Fruit fly (Drosophila melanogaster) whole organism, pupa: Measurements from ENCODE around the gene rec.

ENCODE experiments used
- fd96Ca ChIP-seq: fragments of 200-800 bp; sonication (Bioruptor generic); IDR thresholded peaks from 3 replicates; pipeline ENCODE4 v1.3.6; 2022; ENCODE audit warnings: missing biosample characterization, missing genetic modification characterization
- gl ChIP-seq: fragments of 200-800 bp; sonication (Bioruptor generic); optimal IDR thresholded peaks from 2 replicates; lab custom pipeline; 2018; ENCODE audit warnings: missing biosample characterization, mild to moderate bottlenecking, missing genetic modification characterization

DNA sequence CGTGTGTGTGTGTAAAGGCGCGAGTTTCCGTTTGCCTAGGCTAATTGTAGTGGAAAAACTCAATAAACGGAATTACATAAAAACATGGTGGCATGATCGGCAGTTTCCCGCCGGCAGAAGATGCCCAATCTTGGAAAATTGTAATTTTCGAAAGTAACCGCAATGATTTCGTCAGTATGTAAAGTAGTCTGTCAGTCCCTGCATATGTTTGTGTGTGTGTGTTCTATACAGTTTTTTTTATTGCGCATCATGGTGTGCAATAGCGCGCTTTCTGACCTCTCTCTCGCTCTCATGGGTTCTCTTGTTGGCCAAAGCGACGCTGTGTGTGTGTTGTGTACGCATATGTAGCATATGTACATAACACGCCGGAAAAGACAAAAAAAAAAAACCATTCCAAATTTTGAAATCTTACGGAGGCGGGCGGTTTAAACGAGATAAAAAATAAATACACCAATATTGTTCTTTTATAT lies 38.1 kb downstream of the rec start:
- peak; percentile 23 for TF ChIP-seq gl (tag; lab: Kevin White, UChicago)
- TF ChIP-seq fd96Ca (GFP tag; lab: Robert Waterston, UW), result peak; percentile 45; the same call in 1 of the 3 replicates
